Worm (Caenorhabditis elegans) whole organism, early embryonic: ENCODE measurements around the gene nhr-26.
A peak's percentile ranks its signal among the peaks of the same experiment; 100 is the strongest.

ENCODE experiments used
- B0310.2 ChIP-seq: sonication (generic microtip); optimal IDR thresholded peaks from 2 replicates; lab custom pipeline; 2016; ENCODE audit warnings: mild to moderate bottlenecking, missing genetic modification characterization, missing compliant biosample characterization
- F13C5.2 ChIP-seq: sonication (generic microtip); optimal IDR thresholded peaks from 2 replicates; lab custom pipeline; 2017; ENCODE audit warnings: mild to moderate bottlenecking, missing genetic modification characterization, inconsistent platforms, missing compliant biosample characterization
- aly-1 ChIP-seq: sonication (generic microtip); optimal IDR thresholded peaks from 2 replicates; lab custom pipeline; 2016; ENCODE audit warnings: missing genetic modification characterization, missing compliant biosample characterization
- ama-1 ChIP-seq: fragments of 150-350 bp; optimal IDR thresholded peaks from 2 replicates; lab custom pipeline; 2014
- ceh-13 ChIP-seq: fragments of 200-800 bp; sonication (Bioruptor generic); optimal IDR thresholded peaks from 2 replicates; lab custom pipeline; 2018; ENCODE audit warnings: mild to moderate bottlenecking, missing genetic modification characterization, missing compliant biosample characterization
- ceh-36 ChIP-seq: sonication (generic microtip); optimal IDR thresholded peaks from 2 replicates; lab custom pipeline; 2016; ENCODE audit warnings: missing genetic modification characterization, inconsistent platforms, missing compliant biosample characterization
- ets-7 ChIP-seq: sonication (generic microtip); optimal IDR thresholded peaks from 2 replicates; lab custom pipeline; 2016; ENCODE audit warnings: missing genotype, missing genetic modification characterization, missing compliant biosample characterization
- flt-1 ChIP-seq: fragments of 200-800 bp; sonication (Bioruptor generic); IDR thresholded peaks from 2 replicates; pipeline ENCODE4 v1.3.6; 2022; ENCODE audit warnings: missing genetic modification characterization, missing compliant biosample characterization
- hmbx-1 ChIP-seq: sonication (generic microtip); optimal IDR thresholded peaks from 2 replicates; lab custom pipeline; 2016; ENCODE audit warnings: mild to moderate bottlenecking, missing genetic modification characterization, missing compliant biosample characterization
- hmg-4 ChIP-seq: fragments of 200-800 bp; sonication (Bioruptor generic); optimal IDR thresholded peaks from 2 replicates; lab custom pipeline; 2018; ENCODE audit warnings: mild to moderate bottlenecking, missing genetic modification characterization, missing compliant biosample characterization
- hnd-1 ChIP-seq: sonication (generic microtip); optimal IDR thresholded peaks from 2 replicates; lab custom pipeline; 2016; ENCODE audit warnings: missing genetic modification characterization, missing compliant biosample characterization
- pes-1 ChIP-seq: fragments of 200-800 bp; sonication (Bioruptor generic); IDR thresholded peaks from 2 replicates; pipeline ENCODE4 v1.3.6; 2022; ENCODE audit warnings: missing genetic modification reagents, missing genetic modification characterization, missing compliant biosample characterization
- scrt-1 ChIP-seq: fragments of 200-800 bp; sonication (Bioruptor generic); IDR thresholded peaks from 2 replicates; pipeline ENCODE4 v1.3.6; 2022; ENCODE audit warnings: missing genetic modification characterization, missing compliant biosample characterization
- sea-1 ChIP-seq: fragments of 200-800 bp; sonication (Bioruptor generic); conservative IDR thresholded peaks from 2 replicates; pipeline ENCODE4 v1.3.6; 2022; ENCODE audit warnings: missing genetic modification characterization, missing compliant biosample characterization
- tbx-11 ChIP-seq: fragments of 200-800 bp; sonication (Bioruptor generic); IDR thresholded peaks from 2 replicates; pipeline ENCODE4 v1.3.6; 2022; ENCODE audit warnings: missing genetic modification characterization, missing compliant biosample characterization
- tbx-37 ChIP-seq: fragments of 200-800 bp; sonication (Bioruptor generic); conservative IDR thresholded peaks from 2 replicates; pipeline ENCODE4 v1.3.6; 2022; ENCODE audit warnings: missing genetic modification reagents, missing genetic modification characterization, missing compliant biosample characterization
- tra-4 ChIP-seq: sonication (generic microtip); optimal IDR thresholded peaks from 2 replicates; lab custom pipeline; 2017; ENCODE audit warnings: missing genetic modification characterization, missing compliant biosample characterization

nhr-26 gene

ce11 chrX:12671638-12672290 is 28.5 kb downstream of the nhr-26 start:
- TF ChIP-seq hmbx-1 (tag; lab: Kevin White, UChicago), result no peak
- no peak for TF ChIP-seq F13C5.2 (tag; lab: Kevin White, UChicago)
- TF ChIP-seq ceh-36 (tag; lab: Kevin White, UChicago), result no peak
- TF ChIP-seq aly-1 (tag; lab: Kevin White, UChicago), result no peak
- no peak for TF ChIP-seq ceh-13 (GFP tag; lab: Kevin White, UChicago)
- TF ChIP-seq sea-1, result no peak
- no peak for TF ChIP-seq hmg-4
- TF ChIP-seq tbx-11, result no peak
- no peak for TF ChIP-seq hnd-1 (tag; lab: Kevin White, UChicago)
- no peak for TF ChIP-seq scrt-1 (GFP tag; lab: Robert Waterston, UW)
- no peak for TF ChIP-seq pes-1
- no peak for TF ChIP-seq flt-1 (GFP tag; lab: Robert Waterston, UW)
- no peak for TF ChIP-seq ets-7 (tag; lab: Kevin White, UChicago)

ce11 chrX:12670385-12670784 is 29.9 kb downstream of the nhr-26 start:
- 0 out of 2 replicates have a peak, but pooled peaks have one; percentile 20 for TF ChIP-seq scrt-1 (GFP tag; lab: Robert Waterston, UW)
- TF ChIP-seq F13C5.2 (tag; lab: Kevin White, UChicago), result peak; percentile 24
- no peak for TF ChIP-seq sea-1
- TF ChIP-seq hmg-4, result peak; percentile 76
- no peak for TF ChIP-seq hnd-1 (tag; lab: Kevin White, UChicago)
- peak; percentile 74 for TF ChIP-seq aly-1 (tag; lab: Kevin White, UChicago)

ce11 chrX:12668941-12669501 is 31.2 kb downstream of the nhr-26 start:
- TF ChIP-seq tra-4 (tag; lab: Kevin White, UChicago) (no peak), F13C5.2 (tag; lab: Kevin White, UChicago) (no peak), tbx-11 (no peak), pes-1 (no peak), tbx-37 (GFP tag; lab: Robert Waterston, UW) (no peak), sea-1 (no peak), scrt-1 (GFP tag; lab: Robert Waterston, UW) (no peak), B0310.2 (tag; lab: Kevin White, UChicago) (no peak), flt-1 (GFP tag; lab: Robert Waterston, UW) (no peak), ets-7 (tag; lab: Kevin White, UChicago) (no peak), hnd-1 (tag; lab: Kevin White, UChicago) (no peak), ama-1 (lab: Kevin White, UChicago) (no peak), ceh-13 (GFP tag; lab: Kevin White, UChicago) (no peak)

DNA sequence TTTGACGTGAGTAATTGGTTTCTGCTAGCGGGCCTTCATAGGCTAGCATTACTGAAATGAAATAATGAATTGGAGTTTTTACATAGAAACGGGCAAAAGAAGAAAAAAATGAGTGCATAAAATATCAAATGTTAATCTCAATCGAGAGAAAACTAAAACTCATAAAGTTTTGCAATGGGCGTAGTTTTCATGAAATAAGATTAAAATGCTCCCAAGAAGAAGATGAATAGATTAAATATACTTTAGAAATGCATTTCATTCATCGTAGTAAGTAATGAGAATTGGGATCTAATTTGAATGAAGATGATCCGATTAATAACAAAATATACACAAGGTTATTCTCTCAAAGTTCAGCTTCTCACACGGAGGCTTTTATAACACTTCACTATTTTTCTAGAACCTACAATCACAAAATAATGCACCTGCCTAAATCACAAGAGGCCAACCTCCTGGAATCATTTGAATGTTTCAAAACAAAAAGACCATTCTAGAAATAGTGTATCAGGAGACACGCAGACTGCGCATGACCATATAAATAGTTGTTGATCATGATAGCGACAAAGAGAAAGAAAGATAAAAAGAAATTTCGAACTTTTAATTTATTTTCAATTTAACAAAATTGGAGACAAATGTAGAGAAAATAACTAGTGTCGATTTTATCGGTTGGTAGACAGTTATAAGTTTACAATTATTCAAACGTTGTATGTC is 32.3 kb downstream of the nhr-26 start, which contains the start of gene nhr-17:
TSS of gene nhr-17 (minus strand) at position 51 of the 708 bp plus-strand sequence.
- TF ChIP-seq hmg-4, result no peak
- no peak for TF ChIP-seq flt-1 (GFP tag; lab: Robert Waterston, UW)
- no peak for TF ChIP-seq hnd-1 (tag; lab: Kevin White, UChicago)

DNA sequence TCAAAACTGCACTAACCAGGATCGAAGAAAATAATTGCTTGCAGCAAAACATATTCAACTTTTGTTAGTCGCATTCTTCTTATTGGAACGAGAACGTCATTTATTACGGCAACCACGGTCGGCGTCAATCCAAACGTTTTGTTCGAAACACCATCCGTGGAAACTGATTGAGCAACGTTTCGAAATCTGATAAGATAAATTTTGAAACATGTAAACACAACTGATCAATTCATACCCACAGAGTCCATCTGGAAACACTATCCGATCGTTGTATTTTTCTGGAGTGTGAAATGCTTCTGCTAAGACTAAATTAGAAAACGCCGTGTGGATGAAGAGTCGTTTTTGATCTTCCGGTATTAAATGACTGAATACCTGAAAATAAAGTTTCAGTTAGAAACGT is 34.5 kb downstream of the nhr-26 start:
- no peak for TF ChIP-seq hmg-4
- TF ChIP-seq scrt-1 (GFP tag; lab: Robert Waterston, UW), result no peak
- no peak for TF ChIP-seq pes-1
- no peak for TF ChIP-seq tra-4 (tag; lab: Kevin White, UChicago)
- no peak for TF ChIP-seq tbx-11
- no peak for TF ChIP-seq ceh-13 (GFP tag; lab: Kevin White, UChicago)
- no peak for TF ChIP-seq sea-1
- no peak for TF ChIP-seq ets-7 (tag; lab: Kevin White, UChicago)
- no peak for TF ChIP-seq hnd-1 (tag; lab: Kevin White, UChicago)
- no peak for TF ChIP-seq hmbx-1 (tag; lab: Kevin White, UChicago)
- TF ChIP-seq ama-1 (lab: Kevin White, UChicago), result no peak
- TF ChIP-seq F13C5.2 (tag; lab: Kevin White, UChicago), result no peak
- TF ChIP-seq ceh-36 (tag; lab: Kevin White, UChicago), result no peak
- no peak for TF ChIP-seq tbx-37 (GFP tag; lab: Robert Waterston, UW)
- TF ChIP-seq aly-1 (tag; lab: Kevin White, UChicago), result no peak
- no peak for TF ChIP-seq B0310.2 (tag; lab: Kevin White, UChicago)

DNA sequence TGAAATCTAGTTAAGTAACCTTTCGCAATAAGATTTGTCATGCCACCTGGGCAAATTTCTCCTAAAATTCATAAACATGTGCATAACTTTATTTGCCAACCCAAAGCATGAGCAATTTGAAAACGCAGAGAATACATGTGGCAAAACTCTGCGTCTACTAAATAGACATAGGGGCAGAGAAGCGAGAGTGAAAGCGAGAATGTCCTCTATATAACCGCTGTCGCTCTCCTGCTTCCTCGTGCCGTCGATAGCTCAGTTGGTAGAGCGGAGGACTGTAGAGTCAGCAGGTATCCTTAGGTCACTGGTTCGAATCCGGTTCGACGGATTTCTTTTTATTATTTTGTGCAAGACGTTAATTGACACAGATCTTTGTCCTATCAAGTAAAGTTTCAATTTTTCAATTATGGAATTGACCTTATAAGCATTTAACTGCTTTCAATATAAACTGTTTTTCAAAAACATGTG is 35.2 kb downstream of the nhr-26 start:
- peak; percentile 96 for TF ChIP-seq flt-1 (GFP tag; lab: Robert Waterston, UW)
- peak; percentile 93 for TF ChIP-seq ceh-13 (GFP tag; lab: Kevin White, UChicago)
- TF ChIP-seq hmg-4, result peak; percentile 97
- TF ChIP-seq aly-1 (tag; lab: Kevin White, UChicago), result peak; percentile 94
- peak; percentile 76 for TF ChIP-seq ama-1 (lab: Kevin White, UChicago)
- TF ChIP-seq tra-4 (tag; lab: Kevin White, UChicago), result peak; percentile 78
- peak; percentile 82 for TF ChIP-seq hmbx-1 (tag; lab: Kevin White, UChicago)
- TF ChIP-seq tbx-37 (GFP tag; lab: Robert Waterston, UW), result peak; percentile 97
- TF ChIP-seq ets-7 (tag; lab: Kevin White, UChicago), result peak; percentile 82
- peak; percentile 91 for TF ChIP-seq hnd-1 (tag; lab: Kevin White, UChicago)
- TF ChIP-seq tbx-11, result peak; percentile 98
- peak; percentile 92 for TF ChIP-seq ceh-36 (tag; lab: Kevin White, UChicago)
- peak; percentile 98 for TF ChIP-seq sea-1
- TF ChIP-seq pes-1, result peak; percentile 98
- TF ChIP-seq F13C5.2 (tag; lab: Kevin White, UChicago), result peak; percentile 96
- TF ChIP-seq scrt-1 (GFP tag; lab: Robert Waterston, UW), result peak; percentile 97
- TF ChIP-seq B0310.2 (tag; lab: Kevin White, UChicago), result peak; percentile 95
